Fruit fly (Drosophila melanogaster): ENCODE data around the gene Osi22.
A peak's percentile ranks its signal among the peaks of the same experiment; 100 is the strongest.

Gene Osi22

dm6 chr3R:13309133-13309711, 18.8 kb downstream of the Osi22 start (continued):
- TF ChIP-seq CG10321 (GFP tag; IDR thresholded peaks at IDR 0.05), result no peak
- no peak for TF ChIP-seq Atf6 (GFP tag; IDR thresholded peaks at IDR 0.05)
- TF ChIP-seq Lhr (GFP tag; optimal IDR thresholded peaks at IDR 0.05), result peak; percentile 70
- TF ChIP-seq CG7928 (GFP tag; optimal IDR thresholded peaks at IDR 0.05), result peak; percentile 2
- TF ChIP-seq CG17612 (GFP tag; IDR thresholded peaks at IDR 0.05), result no peak
- no peak for TF ChIP-seq pfk (GFP tag; optimal IDR thresholded peaks at IDR 0.05)
- TF ChIP-seq CG16813 (GFP tag; IDR thresholded peaks at IDR 0.05; ENCODE audit: partially characterized antibody), result peak; percentile 29; the same call in 1 of the 3 replicates
- no peak for TF ChIP-seq CHES-1-like (GFP tag; optimal IDR thresholded peaks at IDR 0.05)
- no peak for TF ChIP-seq sima (GFP tag; optimal IDR thresholded peaks at IDR 0.05)
- no peak for TF ChIP-seq CG3281 (GFP tag; optimal IDR thresholded peaks at IDR 0.05)
- TF ChIP-seq Ets97D (GFP tag; optimal IDR thresholded peaks at IDR 0.05), result peak; percentile 68
- TF ChIP-seq HLH54F (GFP tag; optimal IDR thresholded peaks at IDR 0.05), result no peak
- TF ChIP-seq CG32767 (GFP tag; IDR thresholded peaks at IDR 0.05), result no peak
- peak; percentile 47 for TF ChIP-seq pita (GFP tag; optimal IDR thresholded peaks at IDR 0.05)
- peak; percentile 51 for TF ChIP-seq CG15514 (GFP tag; optimal IDR thresholded peaks at IDR 0.05)
- no peak for TF ChIP-seq Six4 (GFP tag; optimal IDR thresholded peaks at IDR 0.05)
- TF ChIP-seq CG17802 (tag; optimal IDR thresholded peaks at IDR 0.05), result no peak
- no peak for TF ChIP-seq nau (GFP tag; optimal IDR thresholded peaks at IDR 0.05)
- no peak for TF ChIP-seq Aef1 (GFP tag; IDR thresholded peaks at IDR 0.05)
- TF ChIP-seq CG4617 (GFP tag; optimal IDR thresholded peaks at IDR 0.05; ENCODE audit: borderline replicate concordance), result peak; percentile 82
- TF ChIP-seq chif (GFP tag; optimal IDR thresholded peaks at IDR 0.05), result no peak
- peak; percentile 1 for TF ChIP-seq CG2712 (tag; optimal IDR thresholded peaks at IDR 0.05)
- peak; percentile 11 for TF ChIP-seq CG18011 (GFP tag; optimal IDR thresholded peaks at IDR 0.05)
- no peak for TF ChIP-seq corto (GFP tag; optimal IDR thresholded peaks at IDR 0.05)
- no peak for TF ChIP-seq CG12219 (GFP tag; optimal IDR thresholded peaks at IDR 0.05)
- no peak for TF ChIP-seq fd64A (GFP tag; optimal IDR thresholded peaks at IDR 0.05)
- TF ChIP-seq CG6683 (GFP tag; optimal IDR thresholded peaks at IDR 0.05), result no peak
- TF ChIP-seq CTCF (GFP tag; optimal IDR thresholded peaks at IDR 0.05), result no peak
- TF ChIP-seq CG14667 (GFP tag; IDR thresholded peaks at IDR 0.05), result no peak
- no peak for TF ChIP-seq gem (tag; optimal IDR thresholded peaks at IDR 0.05)
- no peak for TF ChIP-seq wek (GFP tag; optimal IDR thresholded peaks at IDR 0.05)
- no peak for TF ChIP-seq CG17912 (GFP tag; optimal IDR thresholded peaks at IDR 0.05)
- TF ChIP-seq CG43689 (GFP tag; IDR thresholded peaks at IDR 0.05), result no peak
- TF ChIP-seq Xrp1 (GFP tag; IDR thresholded peaks at IDR 0.05), result no peak
- TF ChIP-seq Bgb (GFP tag; IDR thresholded peaks at IDR 0.05; ENCODE audit: partially characterized antibody), result no peak
- no peak for TF ChIP-seq kay (GFP tag; optimal IDR thresholded peaks at IDR 0.05)
- TF ChIP-seq CG17328 (GFP tag; IDR thresholded peaks at IDR 0.05), result no peak
- TF ChIP-seq CG12236 (GFP tag; optimal IDR thresholded peaks at IDR 0.05), result no peak
- TF ChIP-seq phol (tag; optimal IDR thresholded peaks at IDR 0.05), result peak; percentile 28
- TF ChIP-seq CG4360 (GFP tag; IDR thresholded peaks at IDR 0.05), result no peak
- no peak for TF ChIP-seq CG12299 (tag; optimal IDR thresholded peaks at IDR 0.05)
- no peak for TF ChIP-seq CG4730 (GFP tag; IDR thresholded peaks at IDR 0.05)
- TF ChIP-seq amos (GFP tag; IDR thresholded peaks at IDR 0.05; ENCODE audit: partially characterized antibody), result peak; percentile 6; the same call in 1 of the 2 replicates
- no peak for TF ChIP-seq CG4820 (GFP tag; optimal IDR thresholded peaks at IDR 0.05)
- no peak for TF ChIP-seq CG34224 (GFP tag; IDR thresholded peaks at IDR 0.05; ENCODE audit: partially characterized antibody)
- TF ChIP-seq pum (GFP tag; optimal IDR thresholded peaks at IDR 0.05), result no peak
- no peak for TF ChIP-seq D (optimal IDR thresholded peaks at IDR 0.05)
- no peak for TF ChIP-seq D (GFP tag; optimal IDR thresholded peaks at IDR 0.05)
- TF ChIP-seq Ssrp (tag; optimal IDR thresholded peaks at IDR 0.05), result no peak
- no peak for TF ChIP-seq chn (GFP tag; optimal IDR thresholded peaks at IDR 0.05)
- peak; percentile 22 for TF ChIP-seq exex (tag; optimal IDR thresholded peaks at IDR 0.05)

All from whole organism, embryonic.